Fruit fly (Drosophila melanogaster): ENCODE results near the gene CG3397.

DNA sequence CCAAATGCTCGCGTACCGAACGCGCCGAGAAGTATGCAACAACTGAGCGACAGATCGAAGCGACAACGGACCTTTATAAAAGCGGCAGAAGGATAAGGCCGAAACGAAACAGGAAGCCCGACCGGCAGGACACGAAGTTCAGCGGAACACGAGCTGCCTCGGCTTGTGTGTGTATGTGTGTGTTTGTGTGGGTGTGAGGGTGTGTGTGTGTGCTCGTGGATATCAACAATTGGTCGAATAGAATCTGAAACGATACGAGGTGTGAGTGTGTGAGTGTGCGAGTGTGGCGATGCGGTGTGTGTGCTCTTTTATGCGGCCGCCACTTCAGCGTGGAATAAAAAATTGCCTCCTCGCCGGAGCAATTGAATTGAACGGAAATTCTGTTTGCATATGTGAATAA, 21.1 kb upstream of the CG3397 start, which contains the start of gene Tk:
- TF ChIP-seq OdsH (GFP tag; optimal IDR thresholded peaks at IDR 0.05), result no peak
- TF ChIP-seq HLH106 (tag; optimal IDR thresholded peaks at IDR 0.05), result no peak
- TF ChIP-seq Hr78 (GFP tag; optimal IDR thresholded peaks at IDR 0.05), result no peak
- TF ChIP-seq jim (GFP tag; optimal IDR thresholded peaks at IDR 0.05), result no peak
- no peak for TF ChIP-seq CG9705 (GFP tag; optimal IDR thresholded peaks at IDR 0.05)
- no peak for TF ChIP-seq Dfd (GFP tag; optimal IDR thresholded peaks at IDR 0.05)
- TF ChIP-seq Abd-B (GFP tag; optimal IDR thresholded peaks at IDR 0.05), result no peak
- TF ChIP-seq lola (GFP tag; optimal IDR thresholded peaks at IDR 0.05), result no peak
- no peak for TF ChIP-seq Mio (GFP tag; optimal IDR thresholded peaks at IDR 0.05)
- TF ChIP-seq GATAd (GFP tag; optimal IDR thresholded peaks at IDR 0.05), result no peak
- no peak for TF ChIP-seq CG32264 (GFP tag; optimal IDR thresholded peaks at IDR 0.05)
- no peak for TF ChIP-seq h (GFP tag; optimal IDR thresholded peaks at IDR 0.05)
- no peak for TF ChIP-seq br (GFP tag; optimal IDR thresholded peaks at IDR 0.05)
- TF ChIP-seq psq (GFP tag; optimal IDR thresholded peaks at IDR 0.05), result no peak

Data from whole organism, wandering third instar larva.